Worm (Caenorhabditis elegans) whole organism, L4/young adult: Measurements from ENCODE around the gene hum-10.

ENCODE experiments used
- W03F9.2 ChIP-seq: fragments of 150-350 bp; optimal IDR thresholded peaks from 2 replicates; lab custom pipeline; 2014; ENCODE audit warnings: missing biosample characterization, missing genetic modification characterization
- him-1 ChIP-seq: sonication (generic microtip); optimal IDR thresholded peaks from 2 replicates; lab custom pipeline; 2016; ENCODE audit warnings: missing genotype, missing genetic modification reagents, missing genetic modification characterization, missing compliant biosample characterization

DNA sequence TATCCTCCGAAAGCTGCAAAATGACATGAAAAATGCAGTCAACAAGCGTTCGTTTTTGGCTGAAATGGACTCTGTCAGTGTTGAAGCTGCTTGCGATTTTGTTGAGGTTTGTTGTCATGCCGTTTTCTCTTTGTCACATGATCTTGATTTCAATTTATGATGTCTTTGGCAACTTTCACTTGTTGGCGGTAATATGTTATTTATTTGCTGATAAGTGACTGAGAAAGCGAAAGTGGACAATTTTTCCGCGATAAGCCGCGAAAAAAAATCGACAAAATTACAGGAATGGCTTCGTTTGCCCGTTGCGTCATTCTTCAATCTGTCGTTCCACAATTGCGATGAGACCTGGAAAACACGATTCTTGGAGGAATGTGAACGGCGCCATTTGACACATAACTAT is 13.2 kb upstream of the hum-10 start:
- TF ChIP-seq him-1 (no peak), W03F9.2 (no peak)
